Worm (Caenorhabditis elegans) whole organism, L1 larva: ENCODE results near the gene K11G12.6.

Experiments
- ceh-63 ChIP-seq: fragments of 200-800 bp; sonication (Bioruptor generic); optimal IDR thresholded peaks from 2 replicates; lab custom pipeline; 2018; ENCODE audit warnings: mild to moderate bottlenecking, missing genetic modification characterization, missing compliant biosample characterization
- dpl-1 ChIP-seq, 3 experiments: fragments of 150-350 bp in 2 of 3; sonication (generic microtip) in 1 of 3; optimal IDR thresholded peaks; 2 replicates each; lab custom pipeline; 2014 to 2017; ENCODE audit warnings: missing biosample characterization in 3 of 3, missing genetic modification characterization in 3 of 3, missing genetic modification reagents in 3 of 3

ce11 chrX:6688953-6689562 is 40.4 kb downstream of the K11G12.6 start:
- TF ChIP-seq ceh-63: no peak
- TF ChIP-seq dpl-1 (GFP tag; optimal IDR thresholded peaks at IDR 0.05; lab: Kevin White, UChicago): no peak
